Worm (Caenorhabditis elegans) whole organism, L2 larva: ENCODE measurements around the gene T06D4.1.

Experiments used
- C34F6.9 ChIP-seq: fragments of 150-350 bp; optimal IDR thresholded peaks from 2 replicates; lab custom pipeline; 2014; ENCODE audit warnings: missing biosample characterization, missing genetic modification characterization
- F13H6.1 ChIP-seq: sonication (generic microtip); optimal IDR thresholded peaks from 2 replicates; lab custom pipeline; 2016; ENCODE audit warnings: missing genetic modification characterization, missing compliant biosample characterization
- ZK546.5 ChIP-seq: sonication (generic microtip); optimal IDR thresholded peaks from 2 replicates; lab custom pipeline; 2017; ENCODE audit warnings: missing biosample characterization, missing genetic modification characterization
- alr-1 ChIP-seq: fragments of 150-350 bp; optimal IDR thresholded peaks from 2 replicates; lab custom pipeline; 2014; ENCODE audit warnings: missing biosample characterization, missing genetic modification characterization
- aly-2 ChIP-seq: fragments of 150-350 bp; optimal IDR thresholded peaks from 2 replicates; lab custom pipeline; 2014; ENCODE audit warnings: missing biosample characterization, missing genetic modification characterization
- ama-1 ChIP-seq: fragments of 150-350 bp; optimal IDR thresholded peaks from 2 replicates; lab custom pipeline; 2018; ENCODE audit warnings: inconsistent platforms
- blmp-1 ChIP-seq: sonication (generic microtip); optimal IDR thresholded peaks from 2 replicates; lab custom pipeline; 2017; ENCODE audit warnings: missing genetic modification characterization, mild to moderate bottlenecking, missing compliant biosample characterization, antibody characterized with exemption, moderate library complexity; ENCODE audit not compliant: insufficient read depth
- ceh-16 ChIP-seq: fragments of 150-350 bp; optimal IDR thresholded peaks from 2 replicates; lab custom pipeline; 2014; ENCODE audit warnings: missing biosample characterization, missing genetic modification characterization
- ceh-82 ChIP-seq: fragments of 150-350 bp; optimal IDR thresholded peaks from 2 replicates; lab custom pipeline; 2014; ENCODE audit warnings: missing biosample characterization, missing genetic modification characterization
- crh-2 ChIP-seq: sonication (generic microtip); optimal IDR thresholded peaks from 2 replicates; lab custom pipeline; 2017; ENCODE audit warnings: missing biosample characterization, missing genetic modification characterization
- egl-27 ChIP-seq: sonication (generic microtip); optimal IDR thresholded peaks from 3 replicates; lab custom pipeline; 2017; ENCODE audit warnings: missing biosample characterization, missing genetic modification reagents, missing genetic modification characterization
- elt-1 ChIP-seq: fragments of 150-350 bp; optimal IDR thresholded peaks from 2 replicates; lab custom pipeline; 2014; ENCODE audit warnings: missing biosample characterization, missing genetic modification characterization
- elt-3 ChIP-seq: sonication (generic microtip); optimal IDR thresholded peaks from 2 replicates; lab custom pipeline; 2017; ENCODE audit warnings: missing biosample characterization, missing genetic modification characterization
- fos-1 ChIP-seq: fragments of 150-350 bp; optimal IDR thresholded peaks from 2 replicates; lab custom pipeline; 2014; ENCODE audit warnings: missing biosample characterization, missing genetic modification characterization
- gmeb-1 ChIP-seq: fragments of 150-350 bp; optimal IDR thresholded peaks from 2 replicates; lab custom pipeline; 2014; ENCODE audit warnings: missing biosample characterization, missing genetic modification characterization
- lin-11 ChIP-seq: fragments of 150-350 bp; sonication (generic microtip); optimal IDR thresholded peaks from 2 replicates; lab custom pipeline; 2014; ENCODE audit warnings: missing biosample characterization, missing genetic modification characterization, inconsistent platforms, mixed read lengths
- lin-39 ChIP-seq: fragments of 150-350 bp; optimal IDR thresholded peaks from 2 replicates; lab custom pipeline; 2014; ENCODE audit warnings: missing biosample characterization, missing genetic modification reagents, missing genetic modification characterization
- lsy-2 ChIP-seq, 2 experiments: fragments of 150-350 bp in 1 of 2; sonication (generic microtip) in 1 of 2; optimal IDR thresholded peaks; 2 replicates each; lab custom pipeline; 2014 to 2017; ENCODE audit warnings: missing biosample characterization in 2 of 2, missing genetic modification characterization in 2 of 2
- mab-5 ChIP-seq: fragments of 150-350 bp; optimal IDR thresholded peaks from 2 replicates; lab custom pipeline; 2014; ENCODE audit warnings: missing biosample characterization, missing genetic modification characterization
- mdl-1 ChIP-seq, 2 experiments: fragments of 150-350 bp in 1 of 2; sonication (generic microtip) in 1 of 2; optimal IDR thresholded peaks; 2 replicates each; lab custom pipeline; 2017; ENCODE audit warnings: missing biosample characterization in 2 of 2, missing genetic modification characterization in 2 of 2
- nhr-10 ChIP-seq: sonication (generic microtip); optimal IDR thresholded peaks from 2 replicates; lab custom pipeline; 2017; ENCODE audit warnings: missing biosample characterization, missing genetic modification characterization
- nhr-129 ChIP-seq: fragments of 150-350 bp; optimal IDR thresholded peaks from 2 replicates; lab custom pipeline; 2014; ENCODE audit warnings: missing biosample characterization, missing genetic modification characterization
- nhr-21 ChIP-seq: fragments of 150-350 bp; optimal IDR thresholded peaks from 2 replicates; lab custom pipeline; 2014; ENCODE audit warnings: missing biosample characterization, missing genetic modification characterization
- nhr-23 ChIP-seq: fragments of 150-350 bp; optimal IDR thresholded peaks from 2 replicates; lab custom pipeline; 2014; ENCODE audit warnings: missing biosample characterization, missing genetic modification reagents, missing genetic modification characterization
- nhr-77 ChIP-seq: fragments of 150-350 bp; optimal IDR thresholded peaks from 2 replicates; lab custom pipeline; 2014; ENCODE audit warnings: missing biosample characterization, missing genetic modification characterization
- sem-4 ChIP-seq: fragments of 150-350 bp; optimal IDR thresholded peaks from 2 replicates; lab custom pipeline; 2014; ENCODE audit warnings: missing biosample characterization, missing genetic modification reagents, missing genetic modification characterization
- sma-9 ChIP-seq, 2 experiments: fragments of 150-350 bp in 1 of 2; sonication (generic microtip) in 1 of 2; optimal IDR thresholded peaks; 2 replicates each; lab custom pipeline; 2014 to 2016; ENCODE audit warnings: missing genetic modification characterization in 2 of 2, mild to moderate bottlenecking in 1 of 2, missing biosample characterization in 1 of 2, missing compliant biosample characterization in 1 of 2, missing genetic modification reagents in 1 of 2, moderate library complexity in 1 of 2
- unc-39 ChIP-seq: fragments of 150-350 bp; optimal IDR thresholded peaks from 2 replicates; lab custom pipeline; 2014; ENCODE audit warnings: missing biosample characterization, missing genetic modification characterization
- unc-62 ChIP-seq: fragments of 150-350 bp; optimal IDR thresholded peaks from 2 replicates; lab custom pipeline; 2014; ENCODE audit warnings: missing biosample characterization, missing genetic modification reagents, missing genetic modification characterization
- zag-1 ChIP-seq: fragments of 150-350 bp; optimal IDR thresholded peaks from 2 replicates; lab custom pipeline; 2014; ENCODE audit warnings: missing biosample characterization, missing genetic modification characterization
- ztf-4 ChIP-seq: fragments of 150-350 bp; optimal IDR thresholded peaks from 2 replicates; lab custom pipeline; 2014; ENCODE audit warnings: missing biosample characterization, missing genetic modification characterization

Gene T06D4.1

ce11 chrII:3340818-3341217, 40.8 kb upstream of the T06D4.1 start:
- no peak for TF ChIP-seq aly-2 (tag; lab: Kevin White, UChicago)
- TF ChIP-seq ztf-4 (tag; lab: Kevin White, UChicago), result no peak
- TF ChIP-seq alr-1 (tag; lab: Kevin White, UChicago), result no peak
- TF ChIP-seq F13H6.1 (tag; lab: Kevin White, UChicago), result no peak
- TF ChIP-seq sem-4 (tag; lab: Kevin White, UChicago), result no peak
- TF ChIP-seq, all 48 proteins: peak for 0

- TF ChIP-seq crh-2 (tag; lab: Kevin White, UChicago), result no peak
- no peak for TF ChIP-seq ZK546.5 (tag; lab: Kevin White, UChicago)
- no peak for TF ChIP-seq gmeb-1 (tag; lab: Kevin White, UChicago)
- no peak for TF ChIP-seq lsy-2 (tag; optimal IDR thresholded peaks at IDR 0.05; lab: Kevin White, UChicago)
- TF ChIP-seq alr-1 (tag; lab: Kevin White, UChicago), result no peak
- TF ChIP-seq aly-2 (tag; lab: Kevin White, UChicago), result no peak
- no peak for TF ChIP-seq unc-62 (GFP tag; lab: Kevin White, UChicago)
- TF ChIP-seq fos-1 (tag; lab: Kevin White, UChicago), result no peak
- no peak for TF ChIP-seq ztf-4 (tag; lab: Kevin White, UChicago)
- no peak for TF ChIP-seq nhr-77
Measured at ce11 chrII:3341989-3342388, 39.6 kb upstream of the T06D4.1 start, which contains the start of gene F14D2.11. TSS of gene F14D2.11 (minus strand) at chrII:3342089.

- TF ChIP-seq mab-5 (tag; lab: Kevin White, UChicago), result no peak
- TF ChIP-seq F13H6.1 (tag; lab: Kevin White, UChicago), result no peak
- TF ChIP-seq nhr-21 (tag; lab: Kevin White, UChicago), result no peak
- no peak for TF ChIP-seq nhr-10 (tag; lab: Kevin White, UChicago)
- TF ChIP-seq blmp-1 (tag; lab: Kevin White, UChicago), result no peak
- no peak for TF ChIP-seq nhr-23 (tag; lab: Kevin White, UChicago)
- no peak for TF ChIP-seq elt-3 (tag; lab: Kevin White, UChicago)
- no peak for TF ChIP-seq sma-9 (GFP tag; optimal IDR thresholded peaks at IDR 0.05; lab: Kevin White, UChicago)
- TF ChIP-seq sma-9 (tag; optimal IDR thresholded peaks at IDR 0.05; lab: Kevin White, UChicago), result no peak
- no peak for TF ChIP-seq lin-11 (tag; lab: Kevin White, UChicago)
- no peak for TF ChIP-seq elt-1 (tag; lab: Kevin White, UChicago)
- TF ChIP-seq fos-1 (tag; lab: Kevin White, UChicago), result no peak
- no peak for TF ChIP-seq sem-4 (tag; lab: Kevin White, UChicago)
- no peak for TF ChIP-seq aly-2 (tag; lab: Kevin White, UChicago)
- no peak for TF ChIP-seq ceh-16
- TF ChIP-seq gmeb-1 (tag; lab: Kevin White, UChicago), result no peak
- TF ChIP-seq C34F6.9 (tag; lab: Kevin White, UChicago), result no peak
- TF ChIP-seq lin-39, result no peak
- no peak for TF ChIP-seq crh-2 (tag; lab: Kevin White, UChicago)
- TF ChIP-seq ztf-4 (tag; lab: Kevin White, UChicago), result no peak
- TF ChIP-seq, all 48 proteins: peak for 0
Measured at ce11 chrII:3343714-3344113, 37.9 kb upstream of the T06D4.1 start, which contains the start of gene F14D2.15. TSS of gene F14D2.15 (minus strand) at chrII:3343814.

ce11 chrII:3344917-3345316, 36.7 kb upstream of the T06D4.1 start, which contains the start of gene bath-28:
TSS of gene bath-28 (minus strand) at chrII:3344967.
- TF ChIP-seq egl-27 (tag; lab: Kevin White, UChicago), result no peak

ce11 chrII:3346328-3346780, 35.3 kb upstream of the T06D4.1 start, which contains the start of gene bath-30:
TSS of gene bath-30 (minus strand) at chrII:3346378.
- TF ChIP-seq nhr-21 (tag; lab: Kevin White, UChicago) (no peak), lsy-2 (tag; optimal IDR thresholded peaks at IDR 0.05; lab: Kevin White, UChicago) (no peak), elt-3 (tag; lab: Kevin White, UChicago) (no peak), sma-9 (GFP tag; optimal IDR thresholded peaks at IDR 0.05; lab: Kevin White, UChicago) (no peak), sma-9 (tag; optimal IDR thresholded peaks at IDR 0.05; lab: Kevin White, UChicago) (no peak), sem-4 (tag; lab: Kevin White, UChicago) (no peak), nhr-23 (tag; lab: Kevin White, UChicago) (no peak), ztf-4 (tag; lab: Kevin White, UChicago) (no peak), ama-1 (lab: Kevin White, UChicago) (no peak), gmeb-1 (tag; lab: Kevin White, UChicago) (no peak), mdl-1 (tag; optimal IDR thresholded peaks at IDR 0.05; lab: Kevin White, UChicago) (no peak), blmp-1 (tag; lab: Kevin White, UChicago) (no peak), ceh-82 (no peak), F13H6.1 (tag; lab: Kevin White, UChicago) (no peak), zag-1 (tag; lab: Kevin White, UChicago) (no peak), unc-39 (tag; lab: Kevin White, UChicago) (no peak), nhr-129 (tag; lab: Kevin White, UChicago) (no peak)
